Worm (Caenorhabditis elegans) whole organism, L2 larva: ENCODE measurements around the gene bath-45.

Experiments used
- C34F6.9 ChIP-seq: fragments of 150-350 bp; optimal IDR thresholded peaks from 2 replicates; lab custom pipeline; 2014; ENCODE audit warnings: missing biosample characterization, missing genetic modification characterization
- F13H6.1 ChIP-seq: sonication (generic microtip); optimal IDR thresholded peaks from 2 replicates; lab custom pipeline; 2016; ENCODE audit warnings: missing genetic modification characterization, missing compliant biosample characterization
- R02D3.7 ChIP-seq: fragments of 150-350 bp; optimal IDR thresholded peaks from 2 replicates; lab custom pipeline; 2014; ENCODE audit warnings: missing biosample characterization, missing genetic modification characterization
- Y55F3AM.14 ChIP-seq: fragments of 200-800 bp; sonication (Bioruptor generic); optimal IDR thresholded peaks from 2 replicates; lab custom pipeline; 2018; ENCODE audit warnings: mild to moderate bottlenecking, missing genetic modification characterization, missing compliant biosample characterization
- alr-1 ChIP-seq: fragments of 150-350 bp; optimal IDR thresholded peaks from 2 replicates; lab custom pipeline; 2014; ENCODE audit warnings: missing biosample characterization, missing genetic modification characterization
- aly-2 ChIP-seq: fragments of 150-350 bp; optimal IDR thresholded peaks from 2 replicates; lab custom pipeline; 2014; ENCODE audit warnings: missing biosample characterization, missing genetic modification characterization
- ama-1 ChIP-seq: fragments of 150-350 bp; optimal IDR thresholded peaks from 2 replicates; lab custom pipeline; 2018; ENCODE audit warnings: inconsistent platforms
- ceh-82 ChIP-seq: fragments of 150-350 bp; optimal IDR thresholded peaks from 2 replicates; lab custom pipeline; 2014; ENCODE audit warnings: missing biosample characterization, missing genetic modification characterization
- crh-2 ChIP-seq: sonication (generic microtip); optimal IDR thresholded peaks from 2 replicates; lab custom pipeline; 2017; ENCODE audit warnings: missing biosample characterization, missing genetic modification characterization
- dmd-4 ChIP-seq: sonication (generic microtip); optimal IDR thresholded peaks from 2 replicates; lab custom pipeline; 2017; ENCODE audit warnings: missing biosample characterization, missing genetic modification characterization
- egl-27 ChIP-seq: sonication (generic microtip); optimal IDR thresholded peaks from 3 replicates; lab custom pipeline; 2017; ENCODE audit warnings: missing biosample characterization, missing genetic modification reagents, missing genetic modification characterization
- elt-3 ChIP-seq: sonication (generic microtip); optimal IDR thresholded peaks from 2 replicates; lab custom pipeline; 2017; ENCODE audit warnings: missing biosample characterization, missing genetic modification characterization
- gmeb-1 ChIP-seq: fragments of 150-350 bp; optimal IDR thresholded peaks from 2 replicates; lab custom pipeline; 2014; ENCODE audit warnings: missing biosample characterization, missing genetic modification characterization
- lin-11 ChIP-seq: fragments of 150-350 bp; sonication (generic microtip); optimal IDR thresholded peaks from 2 replicates; lab custom pipeline; 2014; ENCODE audit warnings: missing biosample characterization, missing genetic modification characterization, inconsistent platforms, mixed read lengths
- lin-13 ChIP-seq: fragments of 150-350 bp; optimal IDR thresholded peaks from 2 replicates; lab custom pipeline; 2014; ENCODE audit warnings: missing biosample characterization, missing genetic modification reagents, missing genetic modification characterization
- lsy-2 ChIP-seq, 2 experiments: fragments of 150-350 bp in 1 of 2; sonication (generic microtip) in 1 of 2; optimal IDR thresholded peaks; 2 replicates each; lab custom pipeline; 2014 to 2017; ENCODE audit warnings: missing biosample characterization in 2 of 2, missing genetic modification characterization in 2 of 2
- mab-5 ChIP-seq: fragments of 150-350 bp; optimal IDR thresholded peaks from 2 replicates; lab custom pipeline; 2014; ENCODE audit warnings: missing biosample characterization, missing genetic modification characterization
- mbf-1 ChIP-seq: sonication (generic microtip); optimal IDR thresholded peaks from 2 replicates; lab custom pipeline; 2017; ENCODE audit warnings: missing biosample characterization, missing genetic modification characterization
- mdl-1 ChIP-seq, 2 experiments: fragments of 150-350 bp in 1 of 2; sonication (generic microtip) in 1 of 2; optimal IDR thresholded peaks; 2 replicates each; lab custom pipeline; 2017; ENCODE audit warnings: missing biosample characterization in 2 of 2, missing genetic modification characterization in 2 of 2
- nhr-11 ChIP-seq: fragments of 150-350 bp; optimal IDR thresholded peaks from 2 replicates; lab custom pipeline; 2014; ENCODE audit warnings: missing biosample characterization, missing genetic modification characterization
- nhr-21 ChIP-seq: fragments of 150-350 bp; optimal IDR thresholded peaks from 2 replicates; lab custom pipeline; 2014; ENCODE audit warnings: missing biosample characterization, missing genetic modification characterization
- nhr-23 ChIP-seq: fragments of 150-350 bp; optimal IDR thresholded peaks from 2 replicates; lab custom pipeline; 2014; ENCODE audit warnings: missing biosample characterization, missing genetic modification reagents, missing genetic modification characterization
- nhr-237 ChIP-seq: fragments of 150-350 bp; optimal IDR thresholded peaks from 2 replicates; lab custom pipeline; 2014; ENCODE audit warnings: missing biosample characterization, missing genetic modification characterization
- nhr-25 ChIP-seq: fragments of 150-350 bp; sonication (generic microtip); optimal IDR thresholded peaks from 3 replicates; lab custom pipeline; 2014; ENCODE audit warnings: missing biosample characterization, missing genetic modification characterization
- nhr-77 ChIP-seq: fragments of 150-350 bp; optimal IDR thresholded peaks from 2 replicates; lab custom pipeline; 2014; ENCODE audit warnings: missing biosample characterization, missing genetic modification characterization
- peb-1 ChIP-seq: fragments of 150-350 bp; optimal IDR thresholded peaks from 2 replicates; lab custom pipeline; 2014; ENCODE audit warnings: missing biosample characterization, missing genetic modification characterization
- sem-4 ChIP-seq: fragments of 150-350 bp; optimal IDR thresholded peaks from 2 replicates; lab custom pipeline; 2014; ENCODE audit warnings: missing biosample characterization, missing genetic modification reagents, missing genetic modification characterization
- skn-1 ChIP-seq: sonication (generic microtip); optimal IDR thresholded peaks from 2 replicates; lab custom pipeline; 2017; ENCODE audit warnings: missing biosample characterization, missing genetic modification characterization
- snpc-4 ChIP-seq: fragments of 150-350 bp; optimal IDR thresholded peaks from 2 replicates; lab custom pipeline; 2014; ENCODE audit warnings: missing biosample characterization, missing genetic modification characterization
- unc-39 ChIP-seq: fragments of 150-350 bp; optimal IDR thresholded peaks from 2 replicates; lab custom pipeline; 2014; ENCODE audit warnings: missing biosample characterization, missing genetic modification characterization
- zag-1 ChIP-seq: fragments of 150-350 bp; optimal IDR thresholded peaks from 2 replicates; lab custom pipeline; 2014; ENCODE audit warnings: missing biosample characterization, missing genetic modification characterization
- ztf-1 ChIP-seq: fragments of 200-800 bp; sonication (Bioruptor generic); conservative IDR thresholded peaks from 2 replicates; pipeline ENCODE4 v1.3.6; 2022; ENCODE audit warnings: missing genetic modification characterization, missing compliant biosample characterization
- ztf-4 ChIP-seq: fragments of 150-350 bp; optimal IDR thresholded peaks from 2 replicates; lab custom pipeline; 2014; ENCODE audit warnings: missing biosample characterization, missing genetic modification characterization

bath-45 gene

DNA sequence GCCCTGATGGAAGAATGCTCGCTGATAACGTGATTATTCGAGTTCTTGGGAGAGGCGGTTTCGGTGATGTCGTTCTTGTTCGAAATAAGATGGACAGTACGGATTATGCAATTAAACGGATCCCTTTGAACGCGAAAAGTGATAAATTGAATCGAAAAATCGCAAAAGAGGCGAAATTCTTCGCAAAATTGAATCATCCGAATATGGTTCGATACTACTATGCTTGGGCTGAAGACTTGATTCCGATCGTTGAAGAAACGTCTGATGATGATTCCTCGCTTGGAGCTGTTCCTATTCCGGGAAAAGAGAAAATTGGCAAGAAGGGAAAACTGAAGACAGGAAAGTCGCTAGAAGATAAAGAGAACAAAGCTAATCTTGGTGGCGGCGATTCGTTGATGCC lies 36.9 kb upstream of the bath-45 start:
- TF ChIP-seq Y55F3AM.14 (GFP tag; lab: Kevin White, UChicago): no peak
- TF ChIP-seq nhr-11 (tag; lab: Kevin White, UChicago): no peak
- no peak for TF ChIP-seq snpc-4 (tag; lab: Kevin White, UChicago)
- TF ChIP-seq mbf-1: no peak
- TF ChIP-seq ztf-1 (GFP tag; lab: Robert Waterston, UW): no peak
- no peak for TF ChIP-seq peb-1 (tag; lab: Kevin White, UChicago)
- no peak for TF ChIP-seq nhr-21 (tag; lab: Kevin White, UChicago)
- TF ChIP-seq C34F6.9 (tag; lab: Kevin White, UChicago): no peak
- no peak for TF ChIP-seq elt-3 (tag; lab: Kevin White, UChicago)
- TF ChIP-seq dmd-4 (tag; lab: Kevin White, UChicago): no peak
- no peak for TF ChIP-seq nhr-237 (tag; lab: Kevin White, UChicago)
- no peak for TF ChIP-seq sem-4
- TF ChIP-seq ama-1 (lab: Kevin White, UChicago): no peak
- TF ChIP-seq mdl-1 (tag; optimal IDR thresholded peaks at IDR 0.05; lab: Kevin White, UChicago): no peak
- no peak for TF ChIP-seq lin-13 (GFP tag; lab: Kevin White, UChicago)
- no peak for TF ChIP-seq nhr-25 (tag; lab: Kevin White, UChicago)
- TF ChIP-seq gmeb-1 (tag; lab: Kevin White, UChicago): no peak
- no peak for TF ChIP-seq skn-1 (tag; lab: Kevin White, UChicago)
- no peak for TF ChIP-seq crh-2

DNA sequence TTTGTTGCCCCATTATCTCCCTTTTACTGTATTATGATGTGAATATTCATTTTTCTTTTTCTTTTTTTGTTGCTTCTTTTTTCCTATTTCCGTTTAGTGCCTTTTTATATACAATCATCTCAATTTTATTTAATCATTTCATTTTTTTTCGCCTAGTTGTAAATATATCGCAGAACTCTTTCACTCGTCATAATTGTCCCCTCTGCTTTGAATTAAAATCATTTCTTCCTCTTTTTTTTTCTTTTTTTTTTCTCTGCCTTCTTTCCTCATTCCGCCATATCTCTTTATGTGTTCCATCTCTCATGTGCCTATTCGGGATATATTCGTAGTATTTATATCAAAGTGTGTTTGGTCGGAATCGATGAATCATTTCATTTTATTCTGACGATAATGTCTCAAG lies 31.7 kb upstream of the bath-45 start, which contains the start of gene Y81G3A.4:
Y81G3A.4 (plus strand) TSS at position 301 of the 400 bp plus-strand sequence.
- no peak for TF ChIP-seq nhr-77 (tag; lab: Kevin White, UChicago)
- TF ChIP-seq zag-1: no peak
- no peak for TF ChIP-seq dmd-4 (tag; lab: Kevin White, UChicago)
- no peak for TF ChIP-seq lsy-2 (tag; optimal IDR thresholded peaks at IDR 0.05; lab: Kevin White, UChicago)
- no peak for TF ChIP-seq unc-39
- no peak for TF ChIP-seq nhr-21 (tag; lab: Kevin White, UChicago)
- no peak for TF ChIP-seq ztf-4 (tag; lab: Kevin White, UChicago)
- TF ChIP-seq, all 48 proteins: peak for 0

ce11 chrII:13091857-13092256 lies 31.0 kb upstream of the bath-45 start:
- TF ChIP-seq ztf-1 (GFP tag; lab: Robert Waterston, UW) (no peak), F13H6.1 (tag; lab: Kevin White, UChicago) (no peak), peb-1 (tag; lab: Kevin White, UChicago) (no peak)

ce11 chrII:13096345-13096744 lies 26.5 kb upstream of the bath-45 start:
- TF ChIP-seq ceh-82 (tag; lab: Kevin White, UChicago) (no peak), lsy-2 (tag; optimal IDR thresholded peaks at IDR 0.05; lab: Kevin White, UChicago) (no peak), gmeb-1 (tag; lab: Kevin White, UChicago) (no peak), nhr-23 (tag; lab: Kevin White, UChicago) (no peak), alr-1 (tag; lab: Kevin White, UChicago) (no peak), aly-2 (no peak), mab-5 (tag; lab: Kevin White, UChicago) (no peak)

- no peak for TF ChIP-seq lin-11 (tag; lab: Kevin White, UChicago)
- no peak for TF ChIP-seq peb-1 (tag; lab: Kevin White, UChicago)
- no peak for TF ChIP-seq gmeb-1 (tag; lab: Kevin White, UChicago)
- no peak for TF ChIP-seq unc-39
- TF ChIP-seq mbf-1: no peak
- TF ChIP-seq nhr-21 (tag; lab: Kevin White, UChicago): no peak
- no peak for TF ChIP-seq alr-1 (tag; lab: Kevin White, UChicago)
- no peak for TF ChIP-seq egl-27 (tag; lab: Kevin White, UChicago)
- no peak for TF ChIP-seq R02D3.7 (tag; lab: Kevin White, UChicago)
- no peak for TF ChIP-seq snpc-4 (tag; lab: Kevin White, UChicago)
- TF ChIP-seq elt-3 (tag; lab: Kevin White, UChicago): no peak
- no peak for TF ChIP-seq mdl-1 (tag; optimal IDR thresholded peaks at IDR 0.05; lab: Kevin White, UChicago)
- no peak for TF ChIP-seq ztf-1 (GFP tag; lab: Robert Waterston, UW)
- no peak for TF ChIP-seq nhr-23 (tag; lab: Kevin White, UChicago)
- TF ChIP-seq, all 48 proteins: peak for 0
Measured at ce11 chrII:13098175-13098574, 24.6 kb upstream of the bath-45 start, which contains the start of gene col-86. Gene col-86, minus strand, starts transcription at chrII:13098275.
